Fruit fly (Drosophila melanogaster) whole organism, embryonic: ENCODE measurements around the gene CG14341.

Experiments
- Atf6 ChIP-seq: fragments of 200-800 bp; sonication (Bioruptor generic); IDR thresholded peaks from 2 replicates; pipeline ENCODE4 v1.3.6; 2022; ENCODE audit warnings: missing biosample characterization, missing genetic modification characterization
- CG10147 ChIP-seq: fragments of 200-800 bp; sonication (Bioruptor generic); optimal IDR thresholded peaks from 2 replicates; lab custom pipeline; 2019; ENCODE audit warnings: missing biosample characterization, mild to moderate bottlenecking, missing genetic modification characterization, moderate library complexity
- CG10543 ChIP-seq: fragments of 200-800 bp; sonication (Bioruptor generic); optimal IDR thresholded peaks from 3 replicates; lab custom pipeline; 2017; ENCODE audit warnings: missing biosample characterization, mild to moderate bottlenecking, missing genetic modification characterization, moderate library complexity
- CG11093 ChIP-seq: fragments of 200-800 bp; sonication (Bioruptor generic); IDR thresholded peaks from 3 replicates; pipeline ENCODE4 v1.3.6; 2022; ENCODE audit warnings: missing biosample characterization, missing genetic modification characterization
- CG11696 ChIP-seq: fragments of 200-800 bp; sonication (Bioruptor generic); IDR thresholded peaks from 2 replicates; pipeline ENCODE4 v1.3.6; 2022; ENCODE audit warnings: missing biosample characterization, missing genetic modification characterization
- CG1233 ChIP-seq: fragments of 200-800 bp; sonication (Bioruptor generic); optimal IDR thresholded peaks from 4 replicates; lab custom pipeline; 2018; ENCODE audit warnings: missing biosample characterization, mild to moderate bottlenecking, missing genetic modification characterization
- CG12942 ChIP-seq: fragments of 200-800 bp; sonication (Bioruptor generic); optimal IDR thresholded peaks from 3 replicates; lab custom pipeline; 2016; ENCODE audit warnings: missing biosample characterization, missing genetic modification characterization
- CG14050 ChIP-seq: fragments of 200-800 bp; sonication (Bioruptor generic); IDR thresholded peaks from 3 replicates; pipeline ENCODE4 v1.3.6; 2022; ENCODE audit warnings: missing biosample characterization, missing genetic modification characterization
- CG14441 ChIP-seq: fragments of 200-800 bp; sonication (Bioruptor generic); IDR thresholded peaks from 2 replicates; pipeline ENCODE4 v1.3.6; 2022; ENCODE audit warnings: missing biosample characterization, missing genetic modification characterization
- CG15011 ChIP-seq: fragments of 200-800 bp; sonication (Bioruptor generic); optimal IDR thresholded peaks from 3 replicates; lab custom pipeline; 2018; ENCODE audit warnings: missing biosample characterization, mild to moderate bottlenecking, missing genetic modification characterization
- CG1529 ChIP-seq: fragments of 200-800 bp; sonication (Bioruptor generic); optimal IDR thresholded peaks from 3 replicates; lab custom pipeline; 2018; ENCODE audit warnings: missing biosample characterization, missing genetic modification characterization
- CG1647 ChIP-seq: fragments of 200-800 bp; sonication (Bioruptor generic); optimal IDR thresholded peaks from 3 replicates; lab custom pipeline; 2016; ENCODE audit warnings: missing biosample characterization, missing genetic modification characterization
- CG17361 ChIP-seq: fragments of 200-800 bp; sonication (Bioruptor generic); IDR thresholded peaks from 3 replicates; pipeline ENCODE4 v1.3.6; 2022; ENCODE audit warnings: missing biosample characterization, missing genetic modification characterization
- CG17385 ChIP-seq: fragments of 200-800 bp; sonication (Bioruptor generic); optimal IDR thresholded peaks from 3 replicates; lab custom pipeline; 2018; ENCODE audit warnings: missing biosample characterization, mild to moderate bottlenecking, missing genetic modification characterization
- CG17829 ChIP-seq: fragments of 200-800 bp; optimal IDR thresholded peaks from 2 replicates; lab custom pipeline; 2019; ENCODE audit warnings: missing biosample characterization, mild to moderate bottlenecking, missing genetic modification characterization, moderate library complexity
- CG2116 ChIP-seq: fragments of 200-800 bp; sonication (Bioruptor generic); optimal IDR thresholded peaks from 3 replicates; lab custom pipeline; 2018; ENCODE audit warnings: missing biosample characterization, mild to moderate bottlenecking, missing genetic modification characterization
- CG2199 ChIP-seq: fragments of 200-800 bp; sonication (Bioruptor generic); IDR thresholded peaks from 3 replicates; pipeline ENCODE4 v1.3.6; 2022; ENCODE audit warnings: missing biosample characterization, missing genetic modification characterization
- CG2875 ChIP-seq: fragments of 200-800 bp; sonication (Bioruptor generic); optimal IDR thresholded peaks from 2 replicates; lab custom pipeline; 2017; ENCODE audit warnings: missing biosample characterization, mild to moderate bottlenecking, missing genetic modification characterization, missing genetic modification reagents
- CG3163 ChIP-seq: fragments of 200-800 bp; sonication (Bioruptor generic); optimal IDR thresholded peaks from 3 replicates; lab custom pipeline; 2016; ENCODE audit warnings: missing biosample characterization, missing genetic modification characterization
- CG33557 ChIP-seq: fragments of 200-800 bp; sonication (Bioruptor generic); optimal IDR thresholded peaks from 2 replicates; lab custom pipeline; 2019; ENCODE audit warnings: missing biosample characterization, mild to moderate bottlenecking, missing genetic modification characterization, moderate library complexity
- CG4617 ChIP-seq: fragments of 200-800 bp; sonication (Bioruptor generic); optimal IDR thresholded peaks from 3 replicates; lab custom pipeline; 2016; ENCODE audit warnings: missing biosample characterization, missing genetic modification characterization, borderline replicate concordance
- CG6791 ChIP-seq: fragments of 200-800 bp; sonication (Bioruptor generic); IDR thresholded peaks from 3 replicates; pipeline ENCODE4 v1.3.6; 2022; ENCODE audit warnings: missing biosample characterization, missing genetic modification characterization; ENCODE audit not compliant: partially characterized antibody
- CG7745 ChIP-seq: fragments of 200-800 bp; sonication (Bioruptor generic); optimal IDR thresholded peaks from 2 replicates; lab custom pipeline; 2018; ENCODE audit warnings: missing biosample characterization, mild to moderate bottlenecking, missing genetic modification characterization, moderate library complexity
- D ChIP-seq, 2 experiments: fragments of 200-800 bp in 1 of 2; fragments of >200 bp in 1 of 2; sonication (Bioruptor generic) in 1 of 2; optimal IDR thresholded peaks; 2 replicates in 1 of 2; 3 replicates in 1 of 2; lab custom pipeline; 2017; ENCODE audit warnings: mild to moderate bottlenecking in 1 of 2, missing biosample characterization in 1 of 2, missing genetic modification characterization in 1 of 2, missing genetic modification reagents in 1 of 2
- D19B ChIP-seq: fragments of 200-800 bp; sonication (Bioruptor generic); optimal IDR thresholded peaks from 2 replicates; lab custom pipeline; 2017; ENCODE audit warnings: missing biosample characterization, mild to moderate bottlenecking, missing genetic modification characterization
- Deaf1 ChIP-seq: fragments of 200-800 bp; optimal IDR thresholded peaks from 3 replicates; lab custom pipeline; 2019; ENCODE audit warnings: missing biosample characterization, mild to moderate bottlenecking, missing genetic modification characterization, moderate library complexity
- Dfd ChIP-seq, 2 experiments: fragments of >200 bp; optimal IDR thresholded peaks; 2 replicates each; lab custom pipeline; 2017; ENCODE audit warnings: missing biosample characterization in 2 of 2, missing genetic modification characterization in 2 of 2
- Doc3 ChIP-seq: fragments of 200-800 bp; sonication (Bioruptor generic); IDR thresholded peaks from 3 replicates; pipeline ENCODE4 v1.3.6; 2022; ENCODE audit warnings: missing biosample characterization, missing genetic modification characterization; ENCODE audit not compliant: partially characterized antibody
- Hr3 ChIP-seq: fragments of 200-800 bp; sonication (Bioruptor generic); optimal IDR thresholded peaks from 3 replicates; lab custom pipeline; 2016; ENCODE audit warnings: missing biosample characterization, missing genetic modification characterization
- Lhr ChIP-seq: fragments of 200-800 bp; sonication (Bioruptor generic); optimal IDR thresholded peaks from 3 replicates; lab custom pipeline; 2017; ENCODE audit warnings: mild to moderate bottlenecking, missing biosample characterization, missing genetic modification reagents, missing genetic modification characterization
- MESR4 ChIP-seq: fragments of 200-800 bp; sonication (Bioruptor generic); optimal IDR thresholded peaks from 2 replicates; lab custom pipeline; 2018; ENCODE audit warnings: missing biosample characterization, mild to moderate bottlenecking, missing genetic modification characterization, moderate library complexity
- Mes4 ChIP-seq: fragments of 200-800 bp; sonication (Bioruptor generic); optimal IDR thresholded peaks from 2 replicates; lab custom pipeline; 2016; ENCODE audit warnings: missing biosample characterization, missing genetic modification characterization
- Nf-YA ChIP-seq: fragments of 200-800 bp; sonication (Bioruptor generic); IDR thresholded peaks from 2 replicates; pipeline ENCODE4 v1.3.6; 2022; ENCODE audit warnings: missing biosample characterization, missing genetic modification characterization
- Optix ChIP-seq: fragments of 200-800 bp; sonication (Bioruptor generic); IDR thresholded peaks from 3 replicates; pipeline ENCODE4 v1.3.6; 2022; ENCODE audit warnings: missing biosample characterization, missing genetic modification characterization
- Sin3A ChIP-seq: fragments of >200 bp; optimal IDR thresholded peaks from 2 replicates; lab custom pipeline; 2018
- Sox100B ChIP-seq: fragments of 200-800 bp; sonication (Bioruptor generic); optimal IDR thresholded peaks from 3 replicates; lab custom pipeline; 2018; ENCODE audit warnings: missing biosample characterization, mild to moderate bottlenecking, missing genetic modification characterization
- TFAM ChIP-seq: fragments of 200-800 bp; sonication (Bioruptor generic); optimal IDR thresholded peaks from 2 replicates; lab custom pipeline; 2017; ENCODE audit warnings: missing biosample characterization, missing genetic modification characterization, inconsistent platforms
- az2 ChIP-seq: fragments of 200-800 bp; sonication (Bioruptor generic); optimal IDR thresholded peaks from 3 replicates; lab custom pipeline; 2016; ENCODE audit warnings: missing biosample characterization, missing genetic modification characterization
- bab2 ChIP-seq: fragments of 200-800 bp; sonication (Bioruptor generic); optimal IDR thresholded peaks from 2 replicates; lab custom pipeline; 2016; ENCODE audit warnings: missing biosample characterization, missing genetic modification characterization
- bsh ChIP-seq, 2 experiments: fragments of 200-800 bp; sonication (Bioruptor generic); optimal IDR thresholded peaks; 2 replicates each; lab custom pipeline; 2017 to 2018; ENCODE audit warnings: mild to moderate bottlenecking in 2 of 2, missing biosample characterization in 2 of 2, missing genetic modification characterization in 2 of 2, moderate library complexity in 1 of 2
- crp ChIP-seq, 2 experiments: fragments of 200-800 bp; sonication (Bioruptor generic); optimal IDR thresholded peaks; 2 replicates in 1 of 2; 3 replicates in 1 of 2; lab custom pipeline; 2017; ENCODE audit warnings: missing biosample characterization in 2 of 2, missing genetic modification characterization in 2 of 2, mild to moderate bottlenecking in 1 of 2, moderate library complexity in 1 of 2
- dysf ChIP-seq: fragments of 200-800 bp; sonication (Bioruptor generic); IDR thresholded peaks from 3 replicates; pipeline ENCODE4 v1.3.6; 2022; ENCODE audit warnings: missing biosample characterization, missing genetic modification characterization
- fd102C ChIP-seq: fragments of 200-800 bp; sonication (Bioruptor generic); optimal IDR thresholded peaks from 2 replicates; lab custom pipeline; 2018; ENCODE audit warnings: missing biosample characterization, mild to moderate bottlenecking, missing genetic modification characterization, moderate library complexity
- fu2 ChIP-seq: fragments of 200-800 bp; sonication (Bioruptor generic); optimal IDR thresholded peaks from 2 replicates; lab custom pipeline; 2016; ENCODE audit warnings: missing biosample characterization, missing genetic modification characterization
- gt ChIP-seq: fragments of 200-800 bp; sonication (Bioruptor generic); IDR thresholded peaks from 2 replicates; pipeline ENCODE4 v1.3.6; 2022; ENCODE audit warnings: missing biosample characterization, missing genetic modification characterization
- repo ChIP-seq: fragments of 200-800 bp; sonication (Bioruptor generic); optimal IDR thresholded peaks from 2 replicates; lab custom pipeline; 2016; ENCODE audit warnings: missing biosample characterization, missing genetic modification characterization
- so ChIP-seq: fragments of 200-800 bp; sonication (Bioruptor generic); IDR thresholded peaks from 3 replicates; pipeline ENCODE4 v1.3.6; 2022; ENCODE audit warnings: missing biosample characterization, missing genetic modification characterization
- stwl ChIP-seq: fragments of 200-800 bp; sonication (Bioruptor generic); optimal IDR thresholded peaks from 3 replicates; lab custom pipeline; 2018; ENCODE audit warnings: missing biosample characterization, mild to moderate bottlenecking, missing genetic modification characterization, moderate library complexity
- wek ChIP-seq: fragments of 200-800 bp; sonication (Bioruptor generic); optimal IDR thresholded peaks from 3 replicates; lab custom pipeline; 2018; ENCODE audit warnings: missing biosample characterization, mild to moderate bottlenecking, missing genetic modification characterization, moderate library complexity

CG14341 gene

dm6 chr2L:1123078-1123818 lies 43.1 kb upstream of the CG14341 start (continued):
- TF ChIP-seq dysf (no peak), CG4617 (GFP tag; lab: Kevin White, UChicago) (no peak), CG11696 (GFP tag; lab: Robert Waterston, UW) (no peak), fd102C (GFP tag; lab: Kevin White, UChicago) (no peak), Deaf1 (tag; lab: Kevin White, UChicago) (no peak), Sox100B (GFP tag; lab: Kevin White, UChicago) (peak; percentile 57), CG17361 (GFP tag; lab: Robert Waterston, UW) (peak; percentile 60; the same call in 2 of the 3 replicates), Mes4 (no peak), CG2116 (peak; percentile 17), CG2199 (GFP tag; lab: Robert Waterston, UW) (no peak), CG3163 (GFP tag; lab: Kevin White, UChicago) (no peak), Optix (GFP tag; lab: Robert Waterston, UW) (no peak), crp (GFP tag; optimal IDR thresholded peaks at IDR 0.05; lab: Kevin White, UChicago) (no peak), CG10543 (GFP tag; lab: Kevin White, UChicago) (peak; percentile 46), CG12942 (GFP tag; lab: Kevin White, UChicago) (peak; percentile 1), CG1647 (GFP tag; lab: Kevin White, UChicago) (no peak), CG1529 (GFP tag; lab: Kevin White, UChicago) (peak; percentile 64), TFAM (GFP tag; lab: Kevin White, UChicago) (no peak), CG17829 (tag; lab: Kevin White, UChicago) (peak; percentile 14), CG14050 (GFP tag; lab: Robert Waterston, UW) (no peak), CG7745 (tag; lab: Kevin White, UChicago) (peak; percentile 74), bsh (GFP tag; optimal IDR thresholded peaks at IDR 0.05; lab: Kevin White, UChicago) (peak in 1 of 2 experiments; percentile 83), Sin3A (lab: Kevin White, UChicago) (no peak), Dfd (GFP tag; optimal IDR thresholded peaks at IDR 0.05; lab: Kevin White, UChicago) (no peak), gt (GFP tag; lab: Robert Waterston, UW) (no peak), D19B (GFP tag; lab: Kevin White, UChicago) (no peak), Lhr (peak; percentile 52), Atf6 (GFP tag; lab: Robert Waterston, UW) (no peak), CG6791 (GFP tag; lab: Robert Waterston, UW) (no peak), Nf-YA (GFP tag; lab: Robert Waterston, UW) (no peak), CG14441 (no peak), so (GFP tag; lab: Robert Waterston, UW) (no peak), bab2 (GFP tag; lab: Kevin White, UChicago) (peak; percentile 67), CG10147 (GFP tag; lab: Kevin White, UChicago) (no peak), CG11093 (GFP tag; lab: Robert Waterston, UW) (no peak), CG15011 (GFP tag; lab: Kevin White, UChicago) (no peak), CG33557 (GFP tag; lab: Kevin White, UChicago) (peak; percentile 83), wek (peak; percentile 27), repo (GFP tag; lab: Kevin White, UChicago) (no peak), CG17385 (peak; percentile 20), CG2875 (GFP tag; lab: Kevin White, UChicago) (peak; percentile 81), az2 (GFP tag; lab: Kevin White, UChicago) (no peak), D (optimal IDR thresholded peaks at IDR 0.05; lab: Kevin White, UChicago) (no peak), D (GFP tag; optimal IDR thresholded peaks at IDR 0.05; lab: Kevin White, UChicago) (peak; percentile 67), stwl (tag; lab: Kevin White, UChicago) (no peak), MESR4 (GFP tag; lab: Kevin White, UChicago) (no peak), CG1233 (peak; percentile 45), Hr3 (no peak), fu2 (GFP tag; lab: Kevin White, UChicago) (no peak), Doc3 (GFP tag; lab: Robert Waterston, UW) (no peak)
